Fruit fly (Drosophila melanogaster) whole organism, adult: ENCODE data around the gene CG17283.
A peak's percentile ranks its signal among the peaks of the same experiment; 100 is the strongest.

Experiments used
- Clk ChIP-seq: fragments of 200-800 bp; sonication (Bioruptor generic); optimal IDR thresholded peaks from 2 replicates; lab custom pipeline; 2017; ENCODE audit warnings: missing biosample characterization, missing genetic modification characterization
- cic ChIP-seq: fragments of 200-800 bp; sonication (Bioruptor generic); optimal IDR thresholded peaks from 2 replicates; lab custom pipeline; 2017; ENCODE audit warnings: missing biosample characterization, mild to moderate bottlenecking, missing genetic modification characterization, moderate library complexity
- kay ChIP-seq: fragments of 200-800 bp; sonication (Bioruptor generic); peaks from one replicate; lab custom pipeline; 2016; ENCODE audit warnings: missing biosample characterization, missing genetic modification characterization, borderline replicate concordance

- TF ChIP-seq cic (GFP tag; lab: Kevin White, UChicago) = peak; percentile 22
- no peak for TF ChIP-seq Clk (GFP tag; lab: Kevin White, UChicago)
- peak; percentile 83 for TF ChIP-seq kay
Measured at dm6 chr3R:17394318-17395188, 13.1 kb upstream of the CG17283 start, which contains the start of gene CREG.
